Worm (Caenorhabditis elegans) whole organism, L2 larva: ENCODE results near the gene H17B01.2.

Experiments used
- ceh-82 ChIP-seq: fragments of 150-350 bp; optimal IDR thresholded peaks from 2 replicates; lab custom pipeline; 2014; ENCODE audit warnings: missing biosample characterization, missing genetic modification characterization
- elt-1 ChIP-seq: fragments of 150-350 bp; optimal IDR thresholded peaks from 2 replicates; lab custom pipeline; 2014; ENCODE audit warnings: missing biosample characterization, missing genetic modification characterization
- elt-3 ChIP-seq: sonication (generic microtip); optimal IDR thresholded peaks from 2 replicates; lab custom pipeline; 2017; ENCODE audit warnings: missing biosample characterization, missing genetic modification characterization
- lin-13 ChIP-seq: fragments of 150-350 bp; optimal IDR thresholded peaks from 2 replicates; lab custom pipeline; 2014; ENCODE audit warnings: missing biosample characterization, missing genetic modification reagents, missing genetic modification characterization
- nhr-21 ChIP-seq: fragments of 150-350 bp; optimal IDR thresholded peaks from 2 replicates; lab custom pipeline; 2014; ENCODE audit warnings: missing biosample characterization, missing genetic modification characterization
- snpc-4 ChIP-seq: fragments of 150-350 bp; optimal IDR thresholded peaks from 2 replicates; lab custom pipeline; 2014; ENCODE audit warnings: missing biosample characterization, missing genetic modification characterization
- zag-1 ChIP-seq: fragments of 150-350 bp; optimal IDR thresholded peaks from 2 replicates; lab custom pipeline; 2014; ENCODE audit warnings: missing biosample characterization, missing genetic modification characterization
- ztf-4 ChIP-seq: fragments of 150-350 bp; optimal IDR thresholded peaks from 2 replicates; lab custom pipeline; 2014; ENCODE audit warnings: missing biosample characterization, missing genetic modification characterization

ce11 chrII:1438336-1438589, 32.1 kb upstream of the H17B01.2 start, which contains the start of gene Y51H7C.3:
- TF ChIP-seq nhr-21 (tag; lab: Kevin White, UChicago), result no peak
- TF ChIP-seq elt-3 (tag; lab: Kevin White, UChicago), result no peak
- no peak for TF ChIP-seq ceh-82 (tag; lab: Kevin White, UChicago)
- no peak for TF ChIP-seq elt-1
- TF ChIP-seq lin-13 (GFP tag; lab: Kevin White, UChicago), result no peak
- TF ChIP-seq ztf-4 (tag; lab: Kevin White, UChicago), result no peak
- no peak for TF ChIP-seq snpc-4 (tag; lab: Kevin White, UChicago)
- no peak for TF ChIP-seq zag-1
